Fruit fly (Drosophila melanogaster): ENCODE measurements around the gene pie.
A peak's percentile ranks its signal among the peaks of the same experiment; 100 is the strongest.

pie gene

dm6 chr2L:10468388-10468787, 45.8 kb upstream of the pie start (continued):
- no peak for TF ChIP-seq Dip3 (GFP tag; optimal IDR thresholded peaks at IDR 0.05)
- peak; percentile 43 for TF ChIP-seq Hmr (GFP tag; optimal IDR thresholded peaks at IDR 0.05)
- TF ChIP-seq ap (GFP tag; IDR thresholded peaks at IDR 0.05), result no peak
- no peak for TF ChIP-seq Tbp (GFP tag; optimal IDR thresholded peaks at IDR 0.05)
- TF ChIP-seq chinmo (GFP tag; IDR thresholded peaks at IDR 0.05; ENCODE audit: partially characterized antibody), result no peak
- TF ChIP-seq H15 (GFP tag; IDR thresholded peaks at IDR 0.05), result peak; percentile 50; the same call in 1 of the 3 replicates
- TF ChIP-seq CG17361 (GFP tag; IDR thresholded peaks at IDR 0.05), result peak; percentile 36; the same call in 1 of the 3 replicates
- TF ChIP-seq salm (tag; optimal IDR thresholded peaks at IDR 0.05), result peak; percentile 11
- TF ChIP-seq E2f1 (GFP tag; IDR thresholded peaks at IDR 0.05), result peak; percentile 57
- TF ChIP-seq Six4 (GFP tag; optimal IDR thresholded peaks at IDR 0.05), result peak; percentile 18
- no peak for TF ChIP-seq CG30020 (tag; optimal IDR thresholded peaks at IDR 0.05)
- TF ChIP-seq CG5180 (GFP tag; optimal IDR thresholded peaks at IDR 0.05), result peak; percentile 28
- TF ChIP-seq cas (GFP tag; IDR thresholded peaks at IDR 0.05), result no peak
- TF ChIP-seq dati (GFP tag; IDR thresholded peaks at IDR 0.05), result peak; percentile 56; the same call in 1 of the 2 replicates
- peak; percentile 71 for TF ChIP-seq tap (tag; optimal IDR thresholded peaks at IDR 0.05)
- TF ChIP-seq CG8359 (GFP tag; optimal IDR thresholded peaks at IDR 0.05; ENCODE audit: borderline replicate concordance), result no peak
- TF ChIP-seq CTCF (GFP tag; optimal IDR thresholded peaks at IDR 0.05), result no peak
- no peak for TF ChIP-seq TFAM (GFP tag; optimal IDR thresholded peaks at IDR 0.05)
- peak; percentile 71 for TF ChIP-seq CG12769 (tag; optimal IDR thresholded peaks at IDR 0.05)
- no peak for TF ChIP-seq cad (GFP tag; optimal IDR thresholded peaks at IDR 0.05)
- TF ChIP-seq CG13123 (GFP tag; optimal IDR thresholded peaks at IDR 0.05), result no peak
- peak; percentile 48 for TF ChIP-seq CG17385 (GFP tag; optimal IDR thresholded peaks at IDR 0.05)
- TF ChIP-seq CG9817 (tag; optimal IDR thresholded peaks at IDR 0.05), result peak; percentile 64
- TF ChIP-seq CG15696 (tag; optimal IDR thresholded peaks at IDR 0.05), result no peak
- peak; percentile 2 for TF ChIP-seq gcm (GFP tag; optimal IDR thresholded peaks at IDR 0.05)
- TF ChIP-seq tgo (GFP tag; IDR thresholded peaks at IDR 0.05), result peak; percentile 72; the same call in 2 of the 3 replicates
- TF ChIP-seq CG11723 (GFP tag; optimal IDR thresholded peaks at IDR 0.05), result no peak
- peak; percentile 1 for TF ChIP-seq Ets97D (GFP tag; optimal IDR thresholded peaks at IDR 0.05)
- TF ChIP-seq Hsf (GFP tag; optimal IDR thresholded peaks at IDR 0.05), result no peak
- TF ChIP-seq tna (GFP tag; IDR thresholded peaks at IDR 0.05; ENCODE audit: partially characterized antibody), result no peak
- peak; percentile 31; the same call in 1 of the 2 replicates for TF ChIP-seq E2f2 (GFP tag; IDR thresholded peaks at IDR 0.05)
- TF ChIP-seq CG10274 (GFP tag; optimal IDR thresholded peaks at IDR 0.05), result no peak
- peak; percentile 48 for TF ChIP-seq bcd (GFP tag; optimal IDR thresholded peaks at IDR 0.05)
- TF ChIP-seq chn (GFP tag; optimal IDR thresholded peaks at IDR 0.05), result peak; percentile 11
- TF ChIP-seq CG7963 (GFP tag; IDR thresholded peaks at IDR 0.05; ENCODE audit: partially characterized antibody), result no peak
- no peak for TF ChIP-seq cwo (GFP tag; optimal IDR thresholded peaks at IDR 0.05)
- TF ChIP-seq CG10543 (GFP tag; optimal IDR thresholded peaks at IDR 0.05), result peak; percentile 54
- peak; percentile 45 for TF ChIP-seq caup (GFP tag; optimal IDR thresholded peaks at IDR 0.05; ENCODE audit: severe bottlenecking)
- peak; percentile 50 for TF ChIP-seq CG12071 (GFP tag; optimal IDR thresholded peaks at IDR 0.05)
- peak; percentile 26 for TF ChIP-seq bab2 (GFP tag; optimal IDR thresholded peaks at IDR 0.05)
- TF ChIP-seq CG3726 (GFP tag; IDR thresholded peaks at IDR 0.05), result no peak
- no peak for TF ChIP-seq pita (GFP tag; optimal IDR thresholded peaks at IDR 0.05)
- TF ChIP-seq CG4282 (GFP tag; optimal IDR thresholded peaks at IDR 0.05), result no peak
- TF ChIP-seq sob (GFP tag; IDR thresholded peaks at IDR 0.05), result peak; percentile 57; the same call in 1 of the 2 replicates
- no peak for TF ChIP-seq stwl (tag; optimal IDR thresholded peaks at IDR 0.05)
- TF ChIP-seq lab (GFP tag; optimal IDR thresholded peaks at IDR 0.05), result peak; percentile 79
- TF ChIP-seq CG11696 (GFP tag; IDR thresholded peaks at IDR 0.05), result no peak
- TF ChIP-seq rib (GFP tag; IDR thresholded peaks at IDR 0.05), result no peak
- no peak for TF ChIP-seq CG6683 (GFP tag; optimal IDR thresholded peaks at IDR 0.05)
- no peak for TF ChIP-seq nau (GFP tag; optimal IDR thresholded peaks at IDR 0.05)
- TF ChIP-seq HHEX (GFP tag; optimal IDR thresholded peaks at IDR 0.05), result peak; percentile 61
